Fruit fly (Drosophila melanogaster) whole organism: ENCODE data around the gene wake.

Experiments used
- CG8478 ChIP-seq: fragments of >200 bp; optimal IDR thresholded peaks from 2 replicates; lab custom pipeline; 2018; ENCODE audit warnings: inconsistent platforms
- Dll ChIP-seq: fragments of >200 bp; optimal IDR thresholded peaks from 2 replicates; lab custom pipeline; 2017
- EcR ChIP-seq, 2 experiments: fragments of >200 bp; optimal IDR thresholded peaks; 2 replicates each; lab custom pipeline; 2017; ENCODE audit warnings: missing biosample characterization in 2 of 2, missing genetic modification characterization in 2 of 2, missing genetic modification reagents in 2 of 2
- pan ChIP-seq: fragments of >200 bp; optimal IDR thresholded peaks from 2 replicates; lab custom pipeline; 2017
- psq ChIP-seq: fragments of >200 bp; optimal IDR thresholded peaks from 2 replicates; lab custom pipeline; 2017
- usp ChIP-seq: fragments of >200 bp; optimal IDR thresholded peaks from 2 replicates; lab custom pipeline; 2017; ENCODE audit warnings: missing biosample characterization, missing genetic modification characterization, mixed read lengths

The wake gene

dm6 chr3R:22717863-22718262 lies 78.3 kb downstream of the wake start:
- TF ChIP-seq Dll (lab: Kevin White, UChicago) (no peak), CG8478 (lab: Kevin White, UChicago) (no peak), psq (lab: Kevin White, UChicago) (no peak), usp (GFP tag; lab: Kevin White, UChicago) (no peak), EcR (GFP tag; optimal IDR thresholded peaks at IDR 0.05; lab: Kevin White, UChicago) (no peak), pan (no peak)

- TF ChIP-seq usp (GFP tag; lab: Kevin White, UChicago) (no peak), pan (no peak), CG8478 (lab: Kevin White, UChicago) (no peak), EcR (GFP tag; optimal IDR thresholded peaks at IDR 0.05; lab: Kevin White, UChicago) (no peak), psq (lab: Kevin White, UChicago) (no peak), Dll (lab: Kevin White, UChicago) (no peak)
Measured at dm6 chr3R:22718401-22718800, 78.8 kb downstream of the wake start.

dm6 chr3R:22718937-22719606 lies 79.5 kb downstream of the wake start:
- TF ChIP-seq usp (GFP tag; lab: Kevin White, UChicago), result no peak
- no peak for TF ChIP-seq CG8478 (lab: Kevin White, UChicago)
- no peak for TF ChIP-seq psq (lab: Kevin White, UChicago)
- TF ChIP-seq pan, result no peak
- no peak for TF ChIP-seq EcR (GFP tag; optimal IDR thresholded peaks at IDR 0.05; lab: Kevin White, UChicago)
- TF ChIP-seq Dll (lab: Kevin White, UChicago), result no peak

- TF ChIP-seq CG8478 (lab: Kevin White, UChicago), result no peak
- no peak for TF ChIP-seq EcR (GFP tag; optimal IDR thresholded peaks at IDR 0.05; lab: Kevin White, UChicago)
- TF ChIP-seq pan, result no peak
- no peak for TF ChIP-seq usp (GFP tag; lab: Kevin White, UChicago)
- no peak for TF ChIP-seq Dll (lab: Kevin White, UChicago)
- no peak for TF ChIP-seq psq (lab: Kevin White, UChicago)
Measured at dm6 chr3R:22719607-22719949, 80.0 kb downstream of the wake start.

- TF ChIP-seq pan (no peak), Dll (lab: Kevin White, UChicago) (no peak), usp (GFP tag; lab: Kevin White, UChicago) (no peak), EcR (GFP tag; optimal IDR thresholded peaks at IDR 0.05; lab: Kevin White, UChicago) (no peak), psq (lab: Kevin White, UChicago) (no peak), CG8478 (lab: Kevin White, UChicago) (no peak)
Measured at dm6 chr3R:22720808-22721306, 81.2 kb downstream of the wake start, which contains the start of gene wge. TSS of gene wge (minus strand) at chr3R:22721150.

- no peak for TF ChIP-seq psq (lab: Kevin White, UChicago)
- no peak for TF ChIP-seq pan
- no peak for TF ChIP-seq Dll (lab: Kevin White, UChicago)
- TF ChIP-seq CG8478 (lab: Kevin White, UChicago), result no peak
- no peak for TF ChIP-seq usp (GFP tag; lab: Kevin White, UChicago)
- TF ChIP-seq EcR (GFP tag; optimal IDR thresholded peaks at IDR 0.05; lab: Kevin White, UChicago), result no peak
Measured at dm6 chr3R:22724149-22724973, 84.8 kb downstream of the wake start, which contains the start of gene Irp-1A. TSS of gene Irp-1A (minus strand) at chr3R:22724587.

dm6 chr3R:22726031-22726770 lies 86.6 kb downstream of the wake start, which contains the start of gene RNF220:
TSS of gene RNF220 (minus strand) at chr3R:22726414.
- TF ChIP-seq CG8478 (lab: Kevin White, UChicago), result no peak
- TF ChIP-seq EcR (GFP tag; optimal IDR thresholded peaks at IDR 0.05; lab: Kevin White, UChicago), result no peak
- no peak for TF ChIP-seq pan
- TF ChIP-seq Dll (lab: Kevin White, UChicago), result no peak
- no peak for TF ChIP-seq usp (GFP tag; lab: Kevin White, UChicago)
- no peak for TF ChIP-seq psq (lab: Kevin White, UChicago)

dm6 chr3R:22726771-22727455 lies 87.3 kb downstream of the wake start, which contains the start of gene CG45049:
TSS of gene CG45049 (plus strand) at chr3R:22726967.
- TF ChIP-seq psq (lab: Kevin White, UChicago) (no peak), pan (no peak), CG8478 (lab: Kevin White, UChicago) (no peak), Dll (lab: Kevin White, UChicago) (no peak), usp (GFP tag; lab: Kevin White, UChicago) (no peak), EcR (GFP tag; optimal IDR thresholded peaks at IDR 0.05; lab: Kevin White, UChicago) (no peak)

- TF ChIP-seq Dll (lab: Kevin White, UChicago) (no peak), EcR (GFP tag; optimal IDR thresholded peaks at IDR 0.05; lab: Kevin White, UChicago) (no peak), pan (no peak), usp (GFP tag; lab: Kevin White, UChicago) (no peak), CG8478 (lab: Kevin White, UChicago) (no peak), psq (lab: Kevin White, UChicago) (no peak)
Measured at dm6 chr3R:22727456-22727833, 87.8 kb downstream of the wake start.

- TF ChIP-seq EcR (GFP tag; optimal IDR thresholded peaks at IDR 0.05; lab: Kevin White, UChicago), result no peak
Measured at dm6 chr3R:22727857-22728256, 88.2 kb downstream of the wake start.
